Fruit fly (Drosophila melanogaster) Kc167 (cell line): Measurements from ENCODE around the gene Archease.

Experiments
- Myc ChIP-seq: fragments of >200 bp; optimal IDR thresholded peaks from 2 replicates; lab custom pipeline; 2017; ENCODE audit warnings: missing external identifiers
- Sin3A ChIP-seq: fragments of >200 bp; optimal IDR thresholded peaks from 2 replicates; lab custom pipeline; 2018; ENCODE audit warnings: missing external identifiers
- h ChIP-seq: fragments of >200 bp; optimal IDR thresholded peaks from 3 replicates; lab custom pipeline; 2018; ENCODE audit warnings: missing external identifiers
- insv ChIP-seq: fragments of >200 bp; optimal IDR thresholded peaks from 3 replicates; lab custom pipeline; 2018; ENCODE audit warnings: missing external identifiers
- psq ChIP-seq: fragments of >200 bp; optimal IDR thresholded peaks from 2 replicates; lab custom pipeline; 2017; ENCODE audit warnings: missing external identifiers
- ttk ChIP-seq: sonication (Bioruptor generic); optimal IDR thresholded peaks from 2 replicates; lab custom pipeline; 2017; ENCODE audit warnings: missing external identifiers

- TF ChIP-seq ttk (lab: Kevin White, UChicago) (no peak), insv (lab: Kevin White, UChicago) (no peak), psq (no peak), h (lab: Kevin White, UChicago) (no peak), Myc (no peak), Sin3A (lab: Kevin White, UChicago) (no peak)
Measured at dm6 chr3R:21687902-21688301, 25.1 kb upstream of the Archease start.
